Worm (Caenorhabditis elegans) whole organism, L3 larva: Measurements from ENCODE around the gene fbxb-38.
"Not testable (repeated sequence)": the region's sequence is repeated elsewhere in the genome, so short reads cannot be mapped to it uniquely, and the experiment has no call there.

Source experiments
- ZK546.5 ChIP-seq: sonication (generic microtip); optimal IDR thresholded peaks from 2 replicates; lab custom pipeline; 2017; ENCODE audit warnings: missing biosample characterization, missing genetic modification characterization
- ceh-16 ChIP-seq: sonication (generic microtip); optimal IDR thresholded peaks from 2 replicates; lab custom pipeline; 2017; ENCODE audit warnings: missing biosample characterization, missing genetic modification characterization
- ceh-28 ChIP-seq: fragments of 150-350 bp; optimal IDR thresholded peaks from 2 replicates; lab custom pipeline; 2014; ENCODE audit warnings: missing biosample characterization, missing genetic modification reagents, missing genetic modification characterization
- ceh-9 ChIP-seq: sonication (generic microtip); optimal IDR thresholded peaks from 2 replicates; lab custom pipeline; 2018; ENCODE audit warnings: missing biosample characterization, missing genetic modification characterization
- daf-12 ChIP-seq: fragments of 150-350 bp; optimal IDR thresholded peaks from 2 replicates; lab custom pipeline; 2014; ENCODE audit warnings: missing biosample characterization, missing genetic modification reagents, missing genetic modification characterization
- egl-27 ChIP-seq: sonication (generic microtip); optimal IDR thresholded peaks from 4 replicates; lab custom pipeline; 2017; ENCODE audit warnings: missing biosample characterization, missing genetic modification reagents, missing genetic modification characterization
- egl-5 ChIP-seq: fragments of 150-350 bp; optimal IDR thresholded peaks from 2 replicates; lab custom pipeline; 2017; ENCODE audit warnings: missing biosample characterization, missing genetic modification reagents, missing genetic modification characterization, inconsistent platforms
- elt-1 ChIP-seq: fragments of 150-350 bp; optimal IDR thresholded peaks from 2 replicates; lab custom pipeline; 2014; ENCODE audit warnings: missing biosample characterization, missing genetic modification characterization
- elt-2 ChIP-seq: sonication (generic microtip); optimal IDR thresholded peaks from 2 replicates; lab custom pipeline; 2016; ENCODE audit warnings: missing genetic modification reagents, mild to moderate bottlenecking, missing genetic modification characterization, missing compliant biosample characterization
- fkh-10 ChIP-seq: sonication (generic microtip); optimal IDR thresholded peaks from 2 replicates; lab custom pipeline; 2017; ENCODE audit warnings: missing biosample characterization, missing genetic modification reagents, missing genetic modification characterization
- fkh-2 ChIP-seq: fragments of 150-350 bp; optimal IDR thresholded peaks from 2 replicates; lab custom pipeline; 2014; ENCODE audit warnings: missing biosample characterization, missing genetic modification reagents, missing genetic modification characterization
- hmg-11 ChIP-seq: sonication (generic microtip); optimal IDR thresholded peaks from 2 replicates; lab custom pipeline; 2016; ENCODE audit warnings: missing genetic modification characterization, missing compliant biosample characterization
- jun-1 ChIP-seq: fragments of 150-350 bp; optimal IDR thresholded peaks from 2 replicates; lab custom pipeline; 2014; ENCODE audit warnings: missing biosample characterization, missing genetic modification reagents, missing genetic modification characterization
- lin-15B ChIP-seq: fragments of 150-350 bp; optimal IDR thresholded peaks from 2 replicates; lab custom pipeline; 2014; ENCODE audit warnings: missing biosample characterization, missing genetic modification characterization
- lsy-12 ChIP-seq: sonication (generic microtip); optimal IDR thresholded peaks from 2 replicates; lab custom pipeline; 2016; ENCODE audit warnings: mild to moderate bottlenecking, missing genetic modification characterization, missing compliant biosample characterization
- mdl-1 ChIP-seq: fragments of 150-350 bp; optimal IDR thresholded peaks from 2 replicates; lab custom pipeline; 2014; ENCODE audit warnings: missing biosample characterization, missing genetic modification characterization
- mml-1 ChIP-seq: fragments of 150-350 bp; sonication (generic microtip); optimal IDR thresholded peaks from 3 replicates; lab custom pipeline; 2014; ENCODE audit warnings: missing biosample characterization, missing genetic modification characterization
- nfya-1 ChIP-seq: sonication (generic microtip); optimal IDR thresholded peaks from 2 replicates; lab custom pipeline; 2017; ENCODE audit warnings: missing genetic modification characterization, mild to moderate bottlenecking, missing compliant biosample characterization, antibody characterized with exemption, moderate library complexity; ENCODE audit not compliant: insufficient read depth
- nhr-237 ChIP-seq: fragments of 150-350 bp; optimal IDR thresholded peaks from 2 replicates; lab custom pipeline; 2014; ENCODE audit warnings: missing biosample characterization, missing genetic modification characterization
- nhr-25 ChIP-seq: sonication (generic microtip); optimal IDR thresholded peaks from 2 replicates; lab custom pipeline; 2017; ENCODE audit warnings: missing biosample characterization, missing genetic modification characterization
- nhr-28 ChIP-seq: fragments of 150-350 bp; optimal IDR thresholded peaks from 2 replicates; lab custom pipeline; 2014; ENCODE audit warnings: missing biosample characterization, missing genetic modification characterization
- nhr-43 ChIP-seq: sonication (generic microtip); optimal IDR thresholded peaks from 2 replicates; lab custom pipeline; 2016; ENCODE audit warnings: mild to moderate bottlenecking, missing genetic modification characterization, missing compliant biosample characterization; ENCODE audit not compliant: poor library complexity, severe bottlenecking
- nhr-67 ChIP-seq: fragments of 150-350 bp; optimal IDR thresholded peaks from 2 replicates; lab custom pipeline; 2014; ENCODE audit warnings: missing biosample characterization, missing genetic modification characterization
- nhr-76 ChIP-seq: fragments of 150-350 bp; sonication (generic microtip); optimal IDR thresholded peaks from 5 replicates; lab custom pipeline; 2014; ENCODE audit warnings: missing biosample characterization, missing genetic modification characterization
- pha-4 ChIP-seq: fragments of 150-350 bp; optimal IDR thresholded peaks from 2 replicates; lab custom pipeline; 2014; ENCODE audit warnings: missing biosample characterization, missing genetic modification reagents, missing genetic modification characterization
- pqm-1 ChIP-seq: fragments of 150-350 bp; optimal IDR thresholded peaks from 2 replicates; lab custom pipeline; 2017; ENCODE audit warnings: missing biosample characterization, missing genetic modification characterization, inconsistent platforms
- sea-2 ChIP-seq: fragments of 150-350 bp; sonication (generic microtip); optimal IDR thresholded peaks from 4 replicates; lab custom pipeline; 2014; ENCODE audit warnings: missing biosample characterization, missing genetic modification reagents, missing genetic modification characterization
- snpc-4 ChIP-seq: fragments of 150-350 bp; optimal IDR thresholded peaks from 2 replicates; lab custom pipeline; 2014; ENCODE audit warnings: missing biosample characterization, missing genetic modification characterization
- tbx-2 ChIP-seq: sonication (generic microtip); optimal IDR thresholded peaks from 2 replicates; lab custom pipeline; 2016; ENCODE audit warnings: mild to moderate bottlenecking, missing genetic modification characterization, missing compliant biosample characterization
- unc-39 ChIP-seq: sonication (generic microtip); optimal IDR thresholded peaks from 4 replicates; lab custom pipeline; 2017; ENCODE audit warnings: missing biosample characterization, missing genetic modification characterization
- zag-1 ChIP-seq: fragments of 150-350 bp; optimal IDR thresholded peaks from 2 replicates; lab custom pipeline; 2014; ENCODE audit warnings: missing biosample characterization, missing genetic modification characterization
- ztf-4 ChIP-seq: fragments of 150-350 bp; optimal IDR thresholded peaks from 2 replicates; lab custom pipeline; 2014; ENCODE audit warnings: missing biosample characterization, missing genetic modification characterization

Gene fbxb-38

ce11 chrII:2163370-2163882 is 5.1 kb downstream of the fbxb-38 start, which contains the start of gene C33C12.11:
Gene C33C12.11, minus strand, starts transcription at chrII:2163832.
- not testable (repeated sequence) for TF ChIP-seq fkh-10 (GFP tag; lab: Kevin White, UChicago); fkh-2; egl-27 (tag; lab: Kevin White, UChicago)

- not testable (repeated sequence) for TF ChIP-seq lin-15B, nhr-237, tbx-2 (tag; lab: Kevin White, UChicago)
These were observed 14.9 kb downstream of the fbxb-38 start, which contains the start of gene math-18 for ce11 chrII:2153708-2154107. Gene math-18, plus strand, starts transcription at chrII:2154008.

- TF ChIP-seq mml-1 (tag; lab: Kevin White, UChicago) (no peak), pqm-1 (tag; lab: Kevin White, UChicago) (peak; percentile 9)
These were observed 16.1 kb downstream of the fbxb-38 start for ce11 chrII:2152455-2152854.

- TF ChIP-seq lsy-12 (no peak), ceh-28 (tag; lab: Kevin White, UChicago) (no peak), nfya-1 (no peak), nhr-237 (tag; lab: Kevin White, UChicago) (no peak), pqm-1 (tag; lab: Kevin White, UChicago) (no peak)
These were observed 18.0 kb downstream of the fbxb-38 start, which contains the start of the genes C40A11.7 and C40A11.8 for ce11 chrII:2150485-2150985. Gene C40A11.7, minus strand, starts transcription at chrII:2150585. Gene C40A11.8, minus strand, starts transcription at chrII:2150935.

ce11 chrII:2146900-2147375 is 21.6 kb downstream of the fbxb-38 start, which contains the start of gene C40A11.2:
Gene C40A11.2, plus strand, starts transcription at chrII:2146950.
- TF ChIP-seq elt-2 (tag; lab: Kevin White, UChicago) (no peak), pha-4 (tag; lab: Kevin White, UChicago) (no peak), daf-12 (tag; lab: Kevin White, UChicago) (no peak), nfya-1 (no peak), zag-1 (no peak), mdl-1 (no peak), jun-1 (tag; lab: Kevin White, UChicago) (no peak), nhr-76 (tag; lab: Kevin White, UChicago) (no peak), elt-1 (no peak), lin-15B (tag; lab: Kevin White, UChicago) (no peak), ceh-16 (no peak)

ce11 chrII:2145566-2145965 is 23.0 kb downstream of the fbxb-38 start, which contains the start of gene C40A11.6:
Gene C40A11.6, minus strand, starts transcription at chrII:2145666.
- TF ChIP-seq unc-39 (no peak), nhr-76 (tag; lab: Kevin White, UChicago) (no peak), sea-2 (GFP tag; lab: Kevin White, UChicago) (no peak), nhr-25 (tag; lab: Kevin White, UChicago) (no peak), ztf-4 (no peak), nhr-43 (no peak), egl-27 (tag; lab: Kevin White, UChicago) (no peak), nhr-28 (tag; lab: Kevin White, UChicago) (no peak), snpc-4 (tag; lab: Kevin White, UChicago) (no peak), jun-1 (tag; lab: Kevin White, UChicago) (no peak), ceh-28 (tag; lab: Kevin White, UChicago) (no peak), egl-5 (tag; lab: Kevin White, UChicago) (no peak), hmg-11 (no peak), fkh-2 (no peak), tbx-2 (tag; lab: Kevin White, UChicago) (no peak), ceh-9 (tag; lab: Kevin White, UChicago) (no peak), ZK546.5 (no peak), fkh-10 (GFP tag; lab: Kevin White, UChicago) (no peak), nhr-67 (tag; lab: Kevin White, UChicago) (no peak)
